Fruit fly (Drosophila melanogaster) whole organism, pupa: ENCODE measurements around the gene Cap-D3.

Experiments
- CG10348 ChIP-seq: fragments of 200-800 bp; sonication (Bioruptor generic); IDR thresholded peaks from 2 replicates; pipeline ENCODE4 v1.3.6; 2022; ENCODE audit warnings: missing biosample characterization, missing genetic modification characterization
- CG12605 ChIP-seq: fragments of 200-800 bp; sonication (Bioruptor generic); IDR thresholded peaks from 2 replicates; pipeline ENCODE4 v1.3.6; 2022; ENCODE audit warnings: missing biosample characterization, missing genetic modification characterization
- CG13204 ChIP-seq: fragments of 200-800 bp; sonication (Bioruptor generic); optimal IDR thresholded peaks from 2 replicates; lab custom pipeline; 2018; ENCODE audit warnings: missing biosample characterization, mild to moderate bottlenecking, missing genetic modification characterization, moderate library complexity
- CG14655 ChIP-seq: fragments of 200-800 bp; sonication (Bioruptor generic); optimal IDR thresholded peaks from 3 replicates; lab custom pipeline; 2017; ENCODE audit warnings: mild to moderate bottlenecking, missing biosample characterization, missing genetic modification reagents, missing genetic modification characterization
- CG15710 ChIP-seq: fragments of 200-800 bp; sonication (Bioruptor generic); optimal IDR thresholded peaks from 2 replicates; lab custom pipeline; 2018; ENCODE audit warnings: missing biosample characterization, mild to moderate bottlenecking, missing genetic modification characterization, moderate library complexity
- CG8301 ChIP-seq: fragments of 200-800 bp; sonication (Bioruptor generic); optimal IDR thresholded peaks from 2 replicates; lab custom pipeline; 2018; ENCODE audit warnings: missing biosample characterization, mild to moderate bottlenecking, missing genetic modification characterization
- D1 ChIP-seq: fragments of 200-800 bp; sonication (Bioruptor generic); optimal IDR thresholded peaks from 2 replicates; lab custom pipeline; 2018; ENCODE audit warnings: missing biosample characterization, mild to moderate bottlenecking, missing genetic modification characterization, moderate library complexity
- Ets98B ChIP-seq: fragments of 200-800 bp; sonication (Bioruptor generic); IDR thresholded peaks from 2 replicates; pipeline ENCODE4 v1.3.6; 2022; ENCODE audit warnings: missing biosample characterization, missing genetic modification characterization
- Pif1A ChIP-seq: fragments of 200-800 bp; sonication (Bioruptor generic); optimal IDR thresholded peaks from 3 replicates; lab custom pipeline; 2016; ENCODE audit warnings: missing biosample characterization, missing genetic modification characterization
- rn ChIP-seq: fragments of 200-800 bp; sonication (Bioruptor generic); IDR thresholded peaks from 2 replicates; pipeline ENCODE4 v1.3.6; 2022; ENCODE audit warnings: missing biosample characterization, missing genetic modification characterization

DNA sequence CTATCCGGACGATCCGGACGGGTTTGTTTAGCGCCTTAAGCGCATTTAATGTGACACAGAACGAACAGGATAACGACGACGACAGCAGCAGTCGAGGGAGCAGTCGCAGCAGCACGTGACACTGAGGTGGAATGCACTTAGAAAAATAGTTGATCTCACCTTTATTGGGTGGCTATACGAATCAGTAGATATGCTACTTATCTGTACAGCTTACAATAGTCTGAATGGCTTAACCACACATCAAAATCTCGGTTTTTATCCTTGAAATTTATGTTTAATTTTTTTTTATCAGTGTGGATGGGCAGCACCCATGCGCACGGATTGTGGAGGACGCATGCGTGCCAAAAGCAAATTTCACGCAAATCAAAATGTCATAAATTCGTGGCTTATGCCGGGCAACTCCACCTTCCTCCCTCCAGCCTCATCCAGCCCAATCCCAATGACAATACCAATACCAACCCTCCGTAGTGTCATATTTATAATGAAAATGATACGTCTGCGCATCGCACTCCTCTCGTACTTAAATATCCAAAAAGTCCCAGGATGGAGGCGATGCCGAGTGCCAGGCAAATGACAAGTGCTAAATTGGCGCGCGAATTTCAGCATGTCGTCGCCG is 17.8 kb upstream of the Cap-D3 start:
- TF ChIP-seq D1 (no peak), Ets98B (GFP tag; lab: Robert Waterston, UW) (no peak), CG15710 (no peak), CG12605 (GFP tag; lab: Robert Waterston, UW) (no peak), CG14655 (no peak), Pif1A (GFP tag; lab: Kevin White, UChicago) (peak; percentile 54), CG13204 (GFP tag; lab: Kevin White, UChicago) (no peak), CG8301 (tag; lab: Kevin White, UChicago) (no peak), CG10348 (no peak), rn (GFP tag; lab: Robert Waterston, UW) (no peak)
